Fruit fly (Drosophila melanogaster) whole organism, wandering third instar larva: ENCODE data around the gene CREG.

Experiments used
- Abd-B ChIP-seq: fragments of >200 bp; optimal IDR thresholded peaks from 2 replicates; lab custom pipeline; 2017; ENCODE audit warnings: missing biosample characterization, missing genetic modification characterization
- CG32264 ChIP-seq: fragments of 200-800 bp; sonication (Bioruptor generic); optimal IDR thresholded peaks from 2 replicates; lab custom pipeline; 2016; ENCODE audit warnings: missing biosample characterization, missing genetic modification characterization
- Dfd ChIP-seq: fragments of >200 bp; optimal IDR thresholded peaks from 2 replicates; lab custom pipeline; 2017; ENCODE audit warnings: missing biosample characterization, missing genetic modification characterization
- Mio ChIP-seq: sonication (Bioruptor generic); optimal IDR thresholded peaks from 2 replicates; lab custom pipeline; 2016; ENCODE audit warnings: missing biosample characterization, missing genetic modification characterization
- Myc ChIP-seq: fragments of >200 bp; optimal IDR thresholded peaks from 2 replicates; lab custom pipeline; 2017
- Sp1 ChIP-seq: fragments of 200-800 bp; sonication (Bioruptor generic); optimal IDR thresholded peaks from 3 replicates; lab custom pipeline; 2019; ENCODE audit warnings: missing biosample characterization, mild to moderate bottlenecking, missing genetic modification characterization, moderate library complexity
- dl ChIP-seq, 2 experiments: fragments of 175-275, 200-275 bp in 1 of 2; fragments of 200-275 bp in 1 of 2; sonication (Bioruptor generic); optimal IDR thresholded peaks; lab custom pipeline; 2018; ENCODE audit warnings: mild to moderate bottlenecking in 2 of 2, missing biosample characterization in 2 of 2, missing genetic modification characterization in 2 of 2, moderate library complexity in 2 of 2; ENCODE audit not compliant: partially characterized antibody in 2 of 2, insufficient read depth in 1 of 2
- dmrt93B ChIP-seq: fragments of 200-800 bp; sonication (Bioruptor generic); optimal IDR thresholded peaks from 2 replicates; lab custom pipeline; 2018; ENCODE audit warnings: missing biosample characterization, mild to moderate bottlenecking, missing genetic modification characterization
- ey ChIP-seq: fragments of 200-800 bp; sonication (Bioruptor generic); optimal IDR thresholded peaks from 2 replicates; lab custom pipeline; 2016; ENCODE audit warnings: missing biosample characterization, missing genetic modification characterization
- fru ChIP-seq: fragments of 200-800 bp; sonication (Bioruptor generic); optimal IDR thresholded peaks from 3 replicates; lab custom pipeline; 2016; ENCODE audit warnings: missing biosample characterization, mild to moderate bottlenecking, missing genetic modification characterization
- h ChIP-seq: fragments of 200-800 bp; sonication (Bioruptor generic); optimal IDR thresholded peaks from 3 replicates; lab custom pipeline; 2016; ENCODE audit warnings: missing biosample characterization, mild to moderate bottlenecking, missing genetic modification characterization
- pan ChIP-seq: fragments of >200 bp; optimal IDR thresholded peaks from 2 replicates; lab custom pipeline; 2017
- psq ChIP-seq: fragments of 200-800 bp; sonication (Bioruptor generic); optimal IDR thresholded peaks from 3 replicates; lab custom pipeline; 2017; ENCODE audit warnings: missing biosample characterization, mild to moderate bottlenecking, missing genetic modification characterization, moderate library complexity
- usp ChIP-seq: fragments of >200 bp; optimal IDR thresholded peaks from 2 replicates; lab custom pipeline; 2017; ENCODE audit warnings: missing biosample characterization, missing genetic modification characterization

dm6 chr3R:17403188-17403587 lies 8.7 kb upstream of the CREG start, which contains the start of gene CG34279:
- TF ChIP-seq Mio (GFP tag; lab: Kevin White, UChicago) (no peak), ey (GFP tag; lab: Kevin White, UChicago) (no peak), CG32264 (GFP tag; lab: Kevin White, UChicago) (no peak), Dfd (GFP tag; lab: Kevin White, UChicago) (no peak), psq (GFP tag; lab: Kevin White, UChicago) (no peak), pan (lab: Kevin White, UChicago) (no peak), dl (GFP tag; optimal IDR thresholded peaks at IDR 0.05; lab: Kevin White, UChicago; ENCODE audit: insufficient read depth in 1 of 2, partially characterized antibody in 2 of 2) (no peak), usp (GFP tag; lab: Kevin White, UChicago) (no peak), Myc (lab: Kevin White, UChicago) (no peak), Sp1 (no peak), Abd-B (no peak), fru (GFP tag; lab: Kevin White, UChicago) (no peak), dmrt93B (GFP tag; lab: Kevin White, UChicago) (no peak), h (peak; percentile 34)
